Worm (Caenorhabditis elegans): ENCODE data around the gene ahsa-1.

ahsa-1 gene

ce11 chrV:15059534-15059933 lies 25.7 kb downstream of the ahsa-1 start, which contains the start of the genes mcm-3 and C25D7.15:
Gene mcm-3 (minus strand): TSS chrV:15059599.
Gene C25D7.15 (plus strand): TSS chrV:15059808.
- TF ChIP-seq hlh-6 (tag; optimal IDR thresholded peaks at IDR 0.05) (no peak), hlh-30 (tag; optimal IDR thresholded peaks at IDR 0.05; ENCODE audit: insufficient read depth) (no peak), dmd-4 (tag; optimal IDR thresholded peaks at IDR 0.05; ENCODE audit: borderline replicate concordance) (no peak), pha-2 (tag; optimal IDR thresholded peaks at IDR 0.05) (no peak), rnt-1 (tag; optimal IDR thresholded peaks at IDR 0.05) (no peak), syd-9 (tag; optimal IDR thresholded peaks at IDR 0.05) (no peak), elt-2 (tag; optimal IDR thresholded peaks at IDR 0.05) (no peak), ttx-3 (tag; optimal IDR thresholded peaks at IDR 0.05) (no peak), che-1 (tag; optimal IDR thresholded peaks at IDR 0.05) (no peak), ztf-16 (tag; optimal IDR thresholded peaks at IDR 0.05) (no peak), unc-42 (tag; optimal IDR thresholded peaks at IDR 0.05) (no peak), Y22D7AL.16 (tag; optimal IDR thresholded peaks at IDR 0.05) (no peak), ceh-18 (tag; optimal IDR thresholded peaks at IDR 0.05) (no peak)

ce11 chrV:15058965-15059364 lies 26.2 kb downstream of the ahsa-1 start:
- TF ChIP-seq fax-1 (tag; optimal IDR thresholded peaks at IDR 0.05) (no peak), tbx-2 (tag; optimal IDR thresholded peaks at IDR 0.05) (no peak), ceh-22 (tag; optimal IDR thresholded peaks at IDR 0.05) (no peak), fkh-6 (tag; optimal IDR thresholded peaks at IDR 0.05) (no peak), ceh-30 (tag; optimal IDR thresholded peaks at IDR 0.05) (no peak)

ce11 chrV:15058423-15058822 lies 26.8 kb downstream of the ahsa-1 start:
- TF ChIP-seq hlh-6 (tag; optimal IDR thresholded peaks at IDR 0.05) = no peak
- TF ChIP-seq fax-1 (tag; optimal IDR thresholded peaks at IDR 0.05) = no peak
- TF ChIP-seq hlh-15 (tag; optimal IDR thresholded peaks at IDR 0.05) = no peak
- no peak for TF ChIP-seq ceh-48 (tag; optimal IDR thresholded peaks at IDR 0.05)
- TF ChIP-seq ttx-3 (tag; optimal IDR thresholded peaks at IDR 0.05) = no peak
- no peak for TF ChIP-seq ref-2 (tag; optimal IDR thresholded peaks at IDR 0.05)
- no peak for TF ChIP-seq ceh-6 (GFP tag; optimal IDR thresholded peaks at IDR 0.05)
- TF ChIP-seq pat-9 (tag; optimal IDR thresholded peaks at IDR 0.05) = no peak
- TF ChIP-seq sox-2 (GFP tag; IDR thresholded peaks at IDR 0.05) = no peak
- TF ChIP-seq ztf-16 (tag; optimal IDR thresholded peaks at IDR 0.05) = no peak
- no peak for TF ChIP-seq che-1 (tag; optimal IDR thresholded peaks at IDR 0.05)
- no peak for TF ChIP-seq pha-2 (tag; optimal IDR thresholded peaks at IDR 0.05)
- TF ChIP-seq ceh-24 (tag; optimal IDR thresholded peaks at IDR 0.05) = no peak
- TF ChIP-seq pqm-1 (tag; optimal IDR thresholded peaks at IDR 0.05) = no peak
- TF ChIP-seq rnt-1 (tag; optimal IDR thresholded peaks at IDR 0.05) = no peak
- no peak for TF ChIP-seq unc-3 (GFP tag; conservative IDR thresholded peaks at IDR 0.05)
- TF ChIP-seq unc-3 (tag; optimal IDR thresholded peaks at IDR 0.05) = no peak
- TF ChIP-seq elt-4 (tag; optimal IDR thresholded peaks at IDR 0.05) = no peak
- no peak for TF ChIP-seq eyg-1 (tag; optimal IDR thresholded peaks at IDR 0.05)
- TF ChIP-seq hlh-8 (tag; optimal IDR thresholded peaks at IDR 0.05) = no peak

DNA sequence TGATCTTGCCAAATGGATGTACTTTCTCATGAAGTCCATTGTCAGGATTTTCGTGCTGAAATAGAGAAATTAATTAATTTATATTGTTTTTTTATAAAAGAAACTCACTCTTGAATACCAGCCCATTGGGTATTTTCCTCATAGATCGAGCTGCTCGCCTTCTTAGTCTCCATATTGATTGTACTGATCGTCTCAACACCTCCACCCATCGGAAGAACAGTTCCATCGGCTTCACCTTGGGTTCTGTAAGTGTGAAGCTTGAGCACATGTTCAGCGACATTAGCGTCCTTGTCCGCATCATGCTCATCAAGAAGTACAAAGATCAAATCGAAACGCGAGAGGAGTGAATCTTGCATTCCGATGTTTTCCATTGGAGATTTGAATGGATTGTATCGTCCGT lies 27.5 kb downstream of the ahsa-1 start:
- TF ChIP-seq ama-1 (optimal IDR thresholded peaks at IDR 0.05) = no peak
- no peak for TF ChIP-seq nhr-11 (tag; optimal IDR thresholded peaks at IDR 0.05)
- TF ChIP-seq ceh-30 (tag; optimal IDR thresholded peaks at IDR 0.05) = no peak
- no peak for TF ChIP-seq pag-3 (tag; optimal IDR thresholded peaks at IDR 0.05; ENCODE audit: borderline replicate concordance)
- TF ChIP-seq syd-9 (tag; optimal IDR thresholded peaks at IDR 0.05) = no peak

- no peak for TF ChIP-seq ceh-22 (tag; optimal IDR thresholded peaks at IDR 0.05)
- TF ChIP-seq hlh-6 (tag; optimal IDR thresholded peaks at IDR 0.05) = no peak
- TF ChIP-seq hlh-30 (tag; optimal IDR thresholded peaks at IDR 0.05; ENCODE audit: insufficient read depth) = no peak
- TF ChIP-seq lim-6 (tag; optimal IDR thresholded peaks at IDR 0.05) = no peak
- TF ChIP-seq elt-4 (tag; optimal IDR thresholded peaks at IDR 0.05) = no peak
Measured at ce11 chrV:15056346-15056839, 28.8 kb downstream of the ahsa-1 start.
